Fruit fly (Drosophila melanogaster): ENCODE measurements around the gene msd5.

Gene msd5

dm6 chr3L:1313039-1313766, 19.7 kb downstream of the msd5 start, which contains the start of the genes sturkopf and Herc4 (continued):
- TF ChIP-seq ham (GFP tag; IDR thresholded peaks at IDR 0.05) (no peak), CG18262 (tag; optimal IDR thresholded peaks at IDR 0.05) (peak; percentile 84), CG18011 (GFP tag; optimal IDR thresholded peaks at IDR 0.05) (peak; percentile 57), ewg (GFP tag; optimal IDR thresholded peaks at IDR 0.05) (peak; percentile 38), Side (GFP tag; optimal IDR thresholded peaks at IDR 0.05) (peak; percentile 89), caup (GFP tag; optimal IDR thresholded peaks at IDR 0.05; ENCODE audit: severe bottlenecking) (peak; percentile 49), CG3847 (GFP tag; IDR thresholded peaks at IDR 0.05) (peak; percentile 62), CG30020 (tag; optimal IDR thresholded peaks at IDR 0.05) (peak; percentile 62), Ssrp (tag; optimal IDR thresholded peaks at IDR 0.05) (peak; percentile 43), CG17385 (GFP tag; optimal IDR thresholded peaks at IDR 0.05) (peak; percentile 68), CG13624 (GFP tag; optimal IDR thresholded peaks at IDR 0.05) (peak; percentile 78), yki (optimal IDR thresholded peaks at IDR 0.05) (no peak), CG33557 (GFP tag; optimal IDR thresholded peaks at IDR 0.05) (peak; percentile 65), twi (tag; optimal IDR thresholded peaks at IDR 0.05) (peak; percentile 43), Hsf (GFP tag; optimal IDR thresholded peaks at IDR 0.05) (peak; percentile 83), CG10147 (GFP tag; optimal IDR thresholded peaks at IDR 0.05) (peak; percentile 55), lbe (GFP tag; optimal IDR thresholded peaks at IDR 0.05) (no peak), zfh1 (GFP tag; IDR thresholded peaks at IDR 0.05) (peak; percentile 52; the same call in 2 of the 3 replicates), cwo (GFP tag; optimal IDR thresholded peaks at IDR 0.05) (peak; percentile 57), row (GFP tag; IDR thresholded peaks at IDR 0.05) (peak; percentile 88), CG15011 (GFP tag; optimal IDR thresholded peaks at IDR 0.05) (no peak), CG7786 (GFP tag; optimal IDR thresholded peaks at IDR 0.05) (peak; percentile 68), lola (GFP tag; optimal IDR thresholded peaks at IDR 0.05) (peak in 1 of 3 experiments; percentile 85), lmd (GFP tag; IDR thresholded peaks at IDR 0.05) (peak; percentile 65; the same call in 1 of the 2 replicates), Mrtf (GFP tag; IDR thresholded peaks at IDR 0.05) (peak; percentile 69), Rfx (GFP tag; IDR thresholded peaks at IDR 0.05) (peak; percentile 83), CG8290 (GFP tag; optimal IDR thresholded peaks at IDR 0.05) (peak; percentile 84), CG8290 (tag; optimal IDR thresholded peaks at IDR 0.05) (peak in 1 of 2 experiments; percentile 16), H2.0 (GFP tag; IDR thresholded peaks at IDR 0.05) (peak; percentile 46), trh (GFP tag; optimal IDR thresholded peaks at IDR 0.05) (peak; percentile 48), Fer2 (tag; optimal IDR thresholded peaks at IDR 0.05) (peak; percentile 31), tin (GFP tag; optimal IDR thresholded peaks at IDR 0.05) (peak; percentile 61), Taf1 (GFP tag; IDR thresholded peaks at IDR 0.05) (peak; percentile 10; the same call in 1 of the 2 replicates), CoRest (tag; optimal IDR thresholded peaks at IDR 0.05) (peak; percentile 89), YL-1 (GFP tag; optimal IDR thresholded peaks at IDR 0.05) (peak; percentile 55), Ptx1 (GFP tag; IDR thresholded peaks at IDR 0.05) (peak; percentile 57), salm (tag; optimal IDR thresholded peaks at IDR 0.05) (peak; percentile 41), Hmx (GFP tag; optimal IDR thresholded peaks at IDR 0.05) (no peak), gsb-n (tag; optimal IDR thresholded peaks at IDR 0.05) (no peak), Sry-β (GFP tag; optimal IDR thresholded peaks at IDR 0.05) (peak; percentile 53), CG10431 (GFP tag; optimal IDR thresholded peaks at IDR 0.05) (no peak), CG14441 (GFP tag; IDR thresholded peaks at IDR 0.05) (peak; percentile 50), CG13894 (tag; optimal IDR thresholded peaks at IDR 0.05) (peak; percentile 51), HmgZ (tag; optimal IDR thresholded peaks at IDR 0.05) (peak; percentile 30), CG11560 (tag; IDR thresholded peaks at IDR 0.05) (0 out of 3 replicates have a peak, but pooled peaks have one; percentile 23), HLH54F (GFP tag; optimal IDR thresholded peaks at IDR 0.05) (peak; percentile 81), Trl (optimal IDR thresholded peaks at IDR 0.05) (no peak), Trl (GFP tag; optimal IDR thresholded peaks at IDR 0.05) (peak; percentile 87), CG7271 (tag; optimal IDR thresholded peaks at IDR 0.05) (no peak), Hr78 (GFP tag; optimal IDR thresholded peaks at IDR 0.05) (peak in 1 of 2 experiments; percentile 100)

Measured in whole organism, embryonic.